Fruit fly (Drosophila melanogaster): Measurements from ENCODE around the gene CG13051.
A peak's percentile ranks its signal among the peaks of the same experiment; 100 is the strongest.

The CG13051 gene

DNA sequence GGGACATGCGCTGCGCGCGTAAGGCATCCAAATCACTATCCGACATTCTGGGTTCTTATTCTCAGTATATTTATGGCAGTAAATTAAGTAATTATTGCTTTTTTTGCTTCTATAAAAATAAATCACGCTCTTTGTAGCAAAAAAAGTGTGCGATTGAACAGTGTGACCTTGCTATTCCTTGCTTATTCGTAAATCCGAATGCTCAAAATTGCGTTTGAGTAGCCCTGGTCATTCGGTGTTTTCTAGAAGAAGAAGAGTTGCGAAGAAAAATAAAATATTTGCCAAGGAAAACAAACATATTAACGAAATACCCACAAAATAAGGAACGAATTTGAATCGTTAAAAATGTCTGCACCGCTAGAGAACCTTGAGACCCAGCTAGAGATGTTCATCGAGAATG is 33.0 kb downstream of the CG13051 start, which contains the start of the genes PDCD-5 and MED10 (continued):
- TF ChIP-seq otp (GFP tag; IDR thresholded peaks at IDR 0.05) (no peak), NK7.1 (GFP tag; optimal IDR thresholded peaks at IDR 0.05) (no peak), toy (GFP tag; IDR thresholded peaks at IDR 0.05) (no peak), CG34422 (GFP tag; IDR thresholded peaks at IDR 0.05) (peak; percentile 75; the same call in 1 of the 3 replicates), CG11093 (GFP tag; IDR thresholded peaks at IDR 0.05) (no peak), sna (GFP tag; IDR thresholded peaks at IDR 0.05; ENCODE audit: partially characterized antibody) (0 out of 2 replicates have a peak, but pooled peaks have one; percentile 29), mam (GFP tag; optimal IDR thresholded peaks at IDR 0.05) (no peak), slbo (GFP tag; IDR thresholded peaks at IDR 0.05) (no peak), CG8281 (tag; optimal IDR thresholded peaks at IDR 0.05) (no peak), nerfin-1 (tag; optimal IDR thresholded peaks at IDR 0.05) (peak; percentile 64), CG30431 (GFP tag; optimal IDR thresholded peaks at IDR 0.05) (no peak), NfI (GFP tag; optimal IDR thresholded peaks at IDR 0.05) (peak; percentile 35), dmrt11E (tag; optimal IDR thresholded peaks at IDR 0.05) (peak; percentile 24), CG6813 (GFP tag; optimal IDR thresholded peaks at IDR 0.05) (no peak), br (optimal IDR thresholded peaks at IDR 0.05) (no peak), bowl (GFP tag; IDR thresholded peaks at IDR 0.05) (no peak), CG15269 (tag; optimal IDR thresholded peaks at IDR 0.05) (no peak), CG17912 (GFP tag; optimal IDR thresholded peaks at IDR 0.05) (peak; percentile 55), CG3995 (GFP tag; optimal IDR thresholded peaks at IDR 0.05) (peak; percentile 69), wdn (GFP tag; IDR thresholded peaks at IDR 0.05) (no peak), Nf-YA (GFP tag; IDR thresholded peaks at IDR 0.05) (no peak), CG8388 (GFP tag; optimal IDR thresholded peaks at IDR 0.05) (no peak), Fer3 (tag; optimal IDR thresholded peaks at IDR 0.05) (no peak), CG13894 (tag; optimal IDR thresholded peaks at IDR 0.05) (no peak), CG12104 (GFP tag; optimal IDR thresholded peaks at IDR 0.05) (no peak), CG1529 (GFP tag; optimal IDR thresholded peaks at IDR 0.05) (no peak), CG3281 (GFP tag; optimal IDR thresholded peaks at IDR 0.05) (peak; percentile 72), CG6854 (GFP tag; optimal IDR thresholded peaks at IDR 0.05) (no peak), CG17829 (tag; optimal IDR thresholded peaks at IDR 0.05) (peak; percentile 28), hth (optimal IDR thresholded peaks at IDR 0.05) (no peak), Myb (GFP tag; optimal IDR thresholded peaks at IDR 0.05) (peak; percentile 33), Sin3A (optimal IDR thresholded peaks at IDR 0.05) (peak; percentile 72), Camta (GFP tag; optimal IDR thresholded peaks at IDR 0.05) (no peak), YL-1 (GFP tag; optimal IDR thresholded peaks at IDR 0.05) (peak; percentile 96), CG12659 (GFP tag; optimal IDR thresholded peaks at IDR 0.05) (peak; percentile 60), z (GFP tag; IDR thresholded peaks at IDR 0.05) (no peak), Drgx (GFP tag; IDR thresholded peaks at IDR 0.05) (no peak), hkb (optimal IDR thresholded peaks at IDR 0.05) (no peak), hkb (GFP tag; IDR thresholded peaks at IDR 0.05) (no peak), MESR4 (GFP tag; optimal IDR thresholded peaks at IDR 0.05) (peak; percentile 92), CG14050 (GFP tag; IDR thresholded peaks at IDR 0.05) (no peak), hb (GFP tag; IDR thresholded peaks at IDR 0.05; ENCODE audit: partially characterized antibody) (no peak), CG10462 (GFP tag; optimal IDR thresholded peaks at IDR 0.05) (no peak), CG10979 (tag; optimal IDR thresholded peaks at IDR 0.05) (peak; percentile 3), yki (optimal IDR thresholded peaks at IDR 0.05) (no peak), HmgD (GFP tag; optimal IDR thresholded peaks at IDR 0.05) (peak; percentile 35), amos (GFP tag; IDR thresholded peaks at IDR 0.05; ENCODE audit: partially characterized antibody) (peak; percentile 43), Bgb (GFP tag; IDR thresholded peaks at IDR 0.05; ENCODE audit: partially characterized antibody) (peak; percentile 28; the same call in 1 of the 2 replicates), CG4360 (GFP tag; IDR thresholded peaks at IDR 0.05) (no peak), dm (GFP tag; optimal IDR thresholded peaks at IDR 0.05) (peak; percentile 70), trem (tag; optimal IDR thresholded peaks at IDR 0.05) (peak; percentile 42), Pdp1 (GFP tag; optimal IDR thresholded peaks at IDR 0.05) (peak in 1 of 2 experiments; percentile 56), cato (GFP tag; optimal IDR thresholded peaks at IDR 0.05; ENCODE audit: borderline replicate concordance) (no peak)

All from whole organism, embryonic.